Worm (Caenorhabditis elegans): ENCODE measurements around the gene sto-5.

DNA sequence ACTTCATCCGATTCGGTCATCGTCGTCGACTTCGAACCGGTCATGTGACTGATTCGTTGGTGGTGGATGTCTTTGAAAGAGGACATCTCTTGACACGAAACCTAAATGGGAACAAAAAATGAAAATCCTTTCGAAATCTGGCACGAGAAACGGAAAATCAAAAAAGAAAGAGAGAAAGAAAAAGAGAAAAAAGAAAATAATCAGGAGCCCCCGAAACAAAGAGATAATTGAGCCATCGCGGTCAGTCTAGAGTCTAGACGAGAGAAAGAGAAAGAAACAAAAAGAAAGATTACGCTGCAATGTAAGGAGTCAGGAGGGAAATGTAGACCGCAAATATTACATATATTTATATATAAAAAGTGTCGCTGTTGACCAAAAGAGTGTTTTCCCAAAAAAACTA is 43.7 kb upstream of the sto-5 start, which contains the start of gene aakg-2:
- TF ChIP-seq nhr-11 (tag; optimal IDR thresholded peaks at IDR 0.05) (no peak), pax-1 (tag; optimal IDR thresholded peaks at IDR 0.05) (no peak), dve-1 (tag; optimal IDR thresholded peaks at IDR 0.05) (no peak), ama-1 (optimal IDR thresholded peaks at IDR 0.05) (no peak), ceh-9 (tag; optimal IDR thresholded peaks at IDR 0.05) (no peak), elt-4 (tag; optimal IDR thresholded peaks at IDR 0.05) (no peak), ceh-19 (GFP tag; optimal IDR thresholded peaks at IDR 0.05) (no peak), lin-11 (tag; optimal IDR thresholded peaks at IDR 0.05) (no peak), pha-4 (tag; optimal IDR thresholded peaks at IDR 0.05) (no peak), ets-4 (tag; optimal IDR thresholded peaks at IDR 0.05) (no peak), dmd-4 (tag; optimal IDR thresholded peaks at IDR 0.05; ENCODE audit: borderline replicate concordance) (no peak), npax-4 (tag; optimal IDR thresholded peaks at IDR 0.05) (no peak), K02D7.2 (tag; optimal IDR thresholded peaks at IDR 0.05) (no peak), ahr-1 (tag; optimal IDR thresholded peaks at IDR 0.05) (no peak)

All from whole organism, late embryonic.